Fruit fly (Drosophila melanogaster): ENCODE data around the gene fal.
A peak's percentile ranks its signal among the peaks of the same experiment; 100 is the strongest.

DNA sequence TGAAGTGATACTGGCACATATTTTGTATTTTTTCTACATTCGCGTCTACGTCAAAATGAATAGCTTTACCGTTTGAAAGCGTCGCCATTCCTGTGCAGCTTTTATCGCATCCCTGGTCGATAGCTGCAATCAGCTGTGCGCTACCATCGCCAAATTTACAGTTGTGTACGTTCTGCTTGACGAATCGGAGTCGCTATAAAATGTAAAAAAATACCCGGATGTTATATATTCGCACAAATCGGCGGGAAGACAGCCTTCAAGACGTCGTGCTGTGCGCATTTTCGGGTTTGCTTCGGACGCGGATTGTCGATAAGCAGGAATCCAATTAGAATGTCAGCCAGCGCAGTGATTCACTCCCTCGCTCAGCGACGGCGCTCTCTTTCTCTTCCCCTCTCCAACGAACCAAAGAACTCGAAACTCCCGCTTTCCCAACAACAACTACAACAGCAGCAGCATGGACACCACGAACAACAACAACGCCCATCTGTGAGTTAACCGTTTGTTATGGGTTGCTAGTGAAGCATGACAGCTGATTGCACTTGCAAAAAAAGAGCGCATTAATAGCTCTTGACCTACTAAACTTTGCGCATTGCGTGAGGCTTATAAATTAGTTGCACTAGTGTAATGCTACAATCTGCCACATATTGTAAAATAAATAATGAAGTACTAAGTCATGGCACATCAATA lies 392 bp downstream of the fal start:
- TF ChIP-seq Sox14 (GFP tag; optimal IDR thresholded peaks at IDR 0.05) (no peak), OdsH (GFP tag; optimal IDR thresholded peaks at IDR 0.05) (no peak), spab (GFP tag; optimal IDR thresholded peaks at IDR 0.05) (peak; percentile 11), net (GFP tag; optimal IDR thresholded peaks at IDR 0.05) (no peak), CG15336 (GFP tag; IDR thresholded peaks at IDR 0.05) (no peak), CG34406 (GFP tag; optimal IDR thresholded peaks at IDR 0.05) (no peak), CG4318 (GFP tag; optimal IDR thresholded peaks at IDR 0.05) (no peak)
